Worm (Caenorhabditis elegans) whole organism, L1 larva: ENCODE measurements around the gene col-175.

ENCODE experiments used
- Y116A8C.19 ChIP-seq: sonication (generic microtip); optimal IDR thresholded peaks from 2 replicates; lab custom pipeline; 2016; ENCODE audit warnings: missing compliant biosample characterization, missing genetic modification characterization, borderline replicate concordance
- aha-1 ChIP-seq: fragments of 150-350 bp; optimal IDR thresholded peaks from 2 replicates; lab custom pipeline; 2014; ENCODE audit warnings: missing biosample characterization, missing genetic modification characterization
- aly-2 ChIP-seq: fragments of 150-350 bp; optimal IDR thresholded peaks from 2 replicates; lab custom pipeline; 2014; ENCODE audit warnings: missing biosample characterization, missing genetic modification characterization
- ces-1 ChIP-seq: fragments of 150-350 bp; optimal IDR thresholded peaks from 2 replicates; lab custom pipeline; 2014; ENCODE audit warnings: missing biosample characterization, missing genetic modification reagents, missing genetic modification characterization
- dpl-1 ChIP-seq, 3 experiments: fragments of 150-350 bp in 2 of 3; sonication (generic microtip) in 1 of 3; optimal IDR thresholded peaks; 2 replicates each; lab custom pipeline; 2014 to 2017; ENCODE audit warnings: missing biosample characterization in 3 of 3, missing genetic modification characterization in 3 of 3, missing genetic modification reagents in 3 of 3
- elt-3 ChIP-seq, 6 experiments: fragments of 150-350 bp in 1 of 6; sonication (generic microtip); optimal IDR thresholded peaks; 2 replicates each; lab custom pipeline; 2017 to 2018; ENCODE audit warnings: missing biosample characterization in 6 of 6, missing genetic modification characterization in 6 of 6, inconsistent platforms in 1 of 6
- mdl-1 ChIP-seq, 2 experiments: fragments of 150-350 bp; optimal IDR thresholded peaks; 2 replicates each; lab custom pipeline; 2014 to 2017; ENCODE audit warnings: missing biosample characterization in 2 of 2, missing genetic modification characterization in 2 of 2, inconsistent platforms in 1 of 2
- mef-2 ChIP-seq: fragments of 150-350 bp; optimal IDR thresholded peaks from 2 replicates; lab custom pipeline; 2014; ENCODE audit warnings: missing biosample characterization, missing genetic modification characterization
- nhr-11 ChIP-seq: fragments of 150-350 bp; optimal IDR thresholded peaks from 2 replicates; lab custom pipeline; 2014; ENCODE audit warnings: missing biosample characterization, missing genetic modification characterization
- nhr-12 ChIP-seq: sonication (generic microtip); optimal IDR thresholded peaks from 2 replicates; lab custom pipeline; 2017; ENCODE audit warnings: missing biosample characterization, missing genetic modification characterization
- nhr-28 ChIP-seq: fragments of 150-350 bp; optimal IDR thresholded peaks from 2 replicates; lab custom pipeline; 2014; ENCODE audit warnings: missing biosample characterization, missing genetic modification characterization
- sox-4 ChIP-seq: sonication (generic microtip); optimal IDR thresholded peaks from 2 replicates; lab custom pipeline; 2016; ENCODE audit warnings: missing genetic modification characterization, missing compliant biosample characterization
- unc-98 ChIP-seq: fragments of 200-800 bp; sonication (Bioruptor generic); IDR thresholded peaks from 2 replicates; pipeline ENCODE4 v1.3.6; 2022; ENCODE audit warnings: missing genetic modification characterization, missing compliant biosample characterization

ce11 chrX:9261626-9262189 lies 27.3 kb upstream of the col-175 start:
- no peak for TF ChIP-seq aly-2 (tag; lab: Kevin White, UChicago)
- no peak for TF ChIP-seq nhr-11 (tag; lab: Kevin White, UChicago)
- no peak for TF ChIP-seq mdl-1 (tag; optimal IDR thresholded peaks at IDR 0.05; lab: Kevin White, UChicago)
- TF ChIP-seq unc-98 (GFP tag; lab: Robert Waterston, UW): no peak
- no peak for TF ChIP-seq elt-3 (tag; optimal IDR thresholded peaks at IDR 0.05; lab: Kevin White, UChicago)
- TF ChIP-seq mef-2: no peak
- no peak for TF ChIP-seq aha-1 (tag; lab: Kevin White, UChicago)
- TF ChIP-seq sox-4 (tag; lab: Kevin White, UChicago): no peak
- no peak for TF ChIP-seq nhr-28
- no peak for TF ChIP-seq dpl-1 (GFP tag; optimal IDR thresholded peaks at IDR 0.05; lab: Kevin White, UChicago)
- no peak for TF ChIP-seq ces-1 (GFP tag; lab: Kevin White, UChicago)
- no peak for TF ChIP-seq nhr-12 (tag; lab: Kevin White, UChicago)
- no peak for TF ChIP-seq Y116A8C.19 (tag; lab: Kevin White, UChicago)
